Worm (Caenorhabditis elegans): ENCODE data around the gene let-767.
A peak's percentile ranks its signal among the peaks of the same experiment; 100 is the strongest.

ce11 chrIII:6344737-6345136 is 5.0 kb upstream of the let-767 start:
- peak; percentile 35 for TF ChIP-seq tbx-2 (tag; optimal IDR thresholded peaks at IDR 0.05)
- peak; percentile 81 for TF ChIP-seq snpc-4 (tag; optimal IDR thresholded peaks at IDR 0.05)
- TF ChIP-seq elt-3 (tag; optimal IDR thresholded peaks at IDR 0.05): no peak

All from whole organism, L3 larva.